Worm (Caenorhabditis elegans) whole organism, L4 larva: Measurements from ENCODE around the gene ttm-1.
A peak's percentile ranks its signal among the peaks of the same experiment; 100 is the strongest.

Source experiments
- F10B5.3 ChIP-seq: sonication (generic microtip); optimal IDR thresholded peaks from 2 replicates; lab custom pipeline; 2016; ENCODE audit warnings: mild to moderate bottlenecking, missing genetic modification characterization, missing compliant biosample characterization
- F26F4.8 ChIP-seq: fragments of 200-800 bp; sonication (Bioruptor generic); conservative IDR thresholded peaks from 2 replicates; pipeline ENCODE4 v1.3.6; 2022; ENCODE audit warnings: missing genetic modification characterization, missing compliant biosample characterization
- F44E2.7 ChIP-seq: fragments of 200-800 bp; sonication (Bioruptor generic); IDR thresholded peaks from 2 replicates; pipeline ENCODE4 v2.1.2; 2022; ENCODE audit warnings: missing genetic modification characterization, missing compliant biosample characterization
- F49E8.2 ChIP-seq: sonication (generic microtip); optimal IDR thresholded peaks from 2 replicates; lab custom pipeline; 2016; ENCODE audit warnings: missing compliant biosample characterization, mild to moderate bottlenecking, missing genetic modification characterization, borderline replicate concordance
- Y48G9A.11 ChIP-seq: fragments of 200-800 bp; sonication (Bioruptor generic); IDR thresholded peaks from 2 replicates; pipeline ENCODE4 v1.3.6; 2022; ENCODE audit warnings: missing genetic modification reagents, missing genetic modification characterization, missing compliant biosample characterization
- Y5F2A.4 ChIP-seq: fragments of 200-800 bp; sonication (Bioruptor generic); optimal IDR thresholded peaks from 2 replicates; lab custom pipeline; 2018; ENCODE audit warnings: mild to moderate bottlenecking, missing genetic modification characterization, missing compliant biosample characterization
- ZK337.2 ChIP-seq: fragments of 200-800 bp; sonication (Bioruptor generic); IDR thresholded peaks from 2 replicates; pipeline ENCODE4 v1.3.6; 2022; ENCODE audit warnings: missing genetic modification reagents, missing genetic modification characterization, missing compliant biosample characterization
- ZK546.5 ChIP-seq, 2 experiments: sonication (generic microtip); optimal IDR thresholded peaks; 2 replicates each; lab custom pipeline; 2017; ENCODE audit warnings: missing biosample characterization in 2 of 2, missing genetic modification characterization in 2 of 2
- ama-1 ChIP-seq: fragments of 150-350 bp; optimal IDR thresholded peaks from 2 replicates; lab custom pipeline; 2014; ENCODE audit warnings: inconsistent platforms, mixed read lengths
- ceh-32 ChIP-seq: sonication (generic microtip); optimal IDR thresholded peaks from 2 replicates; lab custom pipeline; 2016; ENCODE audit warnings: mild to moderate bottlenecking, missing genetic modification characterization, missing compliant biosample characterization; ENCODE audit not compliant: poor library complexity
- ceh-62 ChIP-seq: sonication (generic microtip); optimal IDR thresholded peaks from 2 replicates; lab custom pipeline; 2017; ENCODE audit warnings: missing biosample characterization, missing genetic modification characterization
- ceh-82 ChIP-seq: sonication (generic microtip); optimal IDR thresholded peaks from 2 replicates; lab custom pipeline; 2017; ENCODE audit warnings: missing biosample characterization, missing genetic modification characterization
- cey-2 ChIP-seq: sonication (generic microtip); optimal IDR thresholded peaks from 3 replicates; lab custom pipeline; 2017; ENCODE audit warnings: missing genetic modification characterization, mild to moderate bottlenecking, missing compliant biosample characterization, antibody characterized with exemption, borderline replicate concordance; ENCODE audit not compliant: insufficient read depth
- daf-16 ChIP-seq, 3 experiments: sonication (generic microtip); optimal IDR thresholded peaks; 2 replicates each; lab custom pipeline; 2016 to 2017; ENCODE audit warnings: missing genetic modification characterization in 3 of 3, missing genetic modification reagents in 3 of 3, mild to moderate bottlenecking in 2 of 3, missing compliant biosample characterization in 2 of 3, missing biosample characterization in 1 of 3, moderate library complexity in 1 of 3
- dmd-9 ChIP-seq: fragments of 200-800 bp; sonication (Bioruptor generic); IDR thresholded peaks from 2 replicates; pipeline ENCODE4 v1.3.6; 2022; ENCODE audit warnings: missing genetic modification reagents, missing genetic modification characterization, missing compliant biosample characterization
- dpl-1 ChIP-seq: fragments of 150-350 bp; optimal IDR thresholded peaks from 2 replicates; lab custom pipeline; 2014; ENCODE audit warnings: missing biosample characterization, missing genetic modification reagents, missing genetic modification characterization
- duxl-1 ChIP-seq: sonication (generic microtip); optimal IDR thresholded peaks from 2 replicates; lab custom pipeline; 2016; ENCODE audit warnings: mild to moderate bottlenecking, missing genetic modification characterization, moderate library complexity, missing compliant biosample characterization; ENCODE audit not compliant: poor library complexity
- dve-1 ChIP-seq: sonication (generic microtip); optimal IDR thresholded peaks from 2 replicates; lab custom pipeline; 2017; ENCODE audit warnings: antibody characterized with exemption, mild to moderate bottlenecking, missing genetic modification characterization, missing compliant biosample characterization; ENCODE audit not compliant: insufficient read depth
- egl-27 ChIP-seq: sonication (generic microtip); optimal IDR thresholded peaks from 3 replicates; lab custom pipeline; 2017; ENCODE audit warnings: missing biosample characterization, missing genetic modification reagents, missing genetic modification characterization
- hif-1 ChIP-seq, 2 experiments: sonication (generic microtip); optimal IDR thresholded peaks; 2 replicates each; lab custom pipeline; 2016 to 2017; ENCODE audit warnings: missing compliant biosample characterization in 2 of 2, missing genetic modification characterization in 2 of 2, missing genetic modification reagents in 2 of 2, missing genotype in 2 of 2, mild to moderate bottlenecking in 1 of 2
- hlh-11 ChIP-seq: fragments of 200-800 bp; sonication (Bioruptor generic); optimal IDR thresholded peaks from 2 replicates; lab custom pipeline; 2018; ENCODE audit warnings: mild to moderate bottlenecking, missing genetic modification characterization, missing compliant biosample characterization
- hlh-30 ChIP-seq: sonication (generic microtip); optimal IDR thresholded peaks from 2 replicates; lab custom pipeline; 2017; ENCODE audit warnings: antibody characterized with exemption, mild to moderate bottlenecking, missing genetic modification characterization, missing compliant biosample characterization; ENCODE audit not compliant: insufficient read depth
- hmg-1.1 ChIP-seq: fragments of 200-800 bp; sonication (Bioruptor generic); IDR thresholded peaks from 2 replicates; pipeline ENCODE4 v1.3.6; 2022; ENCODE audit warnings: missing genetic modification reagents, missing genetic modification characterization, missing compliant biosample characterization
- lin-13 ChIP-seq: fragments of 150-350 bp; optimal IDR thresholded peaks from 2 replicates; lab custom pipeline; 2014; ENCODE audit warnings: missing biosample characterization, missing genetic modification reagents, missing genetic modification characterization
- lin-15B ChIP-seq: fragments of 150-350 bp; sonication (generic microtip); optimal IDR thresholded peaks from 3 replicates; lab custom pipeline; 2014; ENCODE audit warnings: missing biosample characterization, missing genetic modification characterization
- lin-29 ChIP-seq: fragments of 200-800 bp; sonication (Bioruptor generic); IDR thresholded peaks from 2 replicates; pipeline ENCODE4 v1.3.6; 2022; ENCODE audit warnings: missing genetic modification reagents, missing genetic modification characterization, missing compliant biosample characterization
- lsy-2 ChIP-seq, 2 experiments: fragments of 150-350 bp in 1 of 2; sonication (generic microtip) in 1 of 2; optimal IDR thresholded peaks; 2 replicates each; lab custom pipeline; 2014 to 2017; ENCODE audit warnings: missing biosample characterization in 2 of 2, missing genetic modification characterization in 2 of 2
- mep-1 ChIP-seq: fragments of 150-350 bp; sonication (generic microtip); optimal IDR thresholded peaks from 3 replicates; lab custom pipeline; 2014; ENCODE audit warnings: missing biosample characterization, missing genetic modification characterization
- mes-2 ChIP-seq: sonication (generic microtip); optimal IDR thresholded peaks from 2 replicates; lab custom pipeline; 2016; ENCODE audit warnings: missing genotype, mild to moderate bottlenecking, missing genetic modification characterization, missing compliant biosample characterization; ENCODE audit not compliant: poor library complexity, severe bottlenecking
- mxl-2 ChIP-seq: fragments of 200-800 bp; sonication (Bioruptor generic); conservative IDR thresholded peaks from 2 replicates; pipeline ENCODE4 v1.3.6; 2022; ENCODE audit warnings: missing genetic modification reagents, missing genetic modification characterization, missing compliant biosample characterization
- nhr-111 ChIP-seq: fragments of 200-800 bp; sonication (Bioruptor generic); optimal IDR thresholded peaks from 2 replicates; lab custom pipeline; 2018; ENCODE audit warnings: mild to moderate bottlenecking, missing genetic modification characterization, missing compliant biosample characterization
- nhr-28 ChIP-seq: fragments of 150-350 bp; optimal IDR thresholded peaks from 2 replicates; lab custom pipeline; 2014; ENCODE audit warnings: missing biosample characterization, missing genetic modification characterization
- nhr-41 ChIP-seq: fragments of 200-800 bp; sonication (Bioruptor generic); IDR thresholded peaks from 2 replicates; pipeline ENCODE4 v1.3.6; 2022; ENCODE audit warnings: missing genetic modification reagents, missing genetic modification characterization, missing compliant biosample characterization
- nhr-6 ChIP-seq: fragments of 150-350 bp; optimal IDR thresholded peaks from 2 replicates; lab custom pipeline; 2014; ENCODE audit warnings: missing biosample characterization, missing genetic modification characterization
- nhr-76 ChIP-seq: fragments of 150-350 bp; optimal IDR thresholded peaks from 2 replicates; lab custom pipeline; 2014; ENCODE audit warnings: missing biosample characterization, missing genetic modification characterization
- nhr-77 ChIP-seq: fragments of 150-350 bp; optimal IDR thresholded peaks from 2 replicates; lab custom pipeline; 2014; ENCODE audit warnings: missing biosample characterization, missing genetic modification characterization
- pha-4 ChIP-seq, 2 experiments: fragments of 150-350 bp in 1 of 2; fragments of 200-800 bp in 1 of 2; sonication (Bioruptor generic) in 1 of 2; IDR thresholded peaks in 1 of 2; optimal IDR thresholded peaks in 1 of 2; 2 replicates each; pipeline versions ENCODE4 v1.3.6 to Lab custom; 2014 to 2022; ENCODE audit warnings: missing genetic modification characterization in 2 of 2, missing genetic modification reagents in 2 of 2, missing biosample characterization in 1 of 2, missing compliant biosample characterization in 1 of 2
- set-16 ChIP-seq: fragments of 200-800 bp; sonication (Bioruptor generic); IDR thresholded peaks from 2 replicates; pipeline ENCODE4 v1.3.6; 2022; ENCODE audit warnings: missing genetic modification reagents, missing genetic modification characterization, missing compliant biosample characterization
- snpc-4 ChIP-seq: fragments of 150-350 bp; optimal IDR thresholded peaks from 2 replicates; lab custom pipeline; 2014; ENCODE audit warnings: missing biosample characterization, missing genetic modification characterization
- spr-1 ChIP-seq: sonication (generic microtip); optimal IDR thresholded peaks from 2 replicates; lab custom pipeline; 2016; ENCODE audit warnings: mild to moderate bottlenecking, missing genetic modification characterization, missing compliant biosample characterization
- unc-62 ChIP-seq, 3 experiments: fragments of 150-350 bp in 1 of 3; sonication (generic microtip); optimal IDR thresholded peaks in 2 of 3; peaks in 1 of 3; 1 replicate in 1 of 3; 2 replicates in 2 of 3; lab custom pipeline; 2014 to 2017; ENCODE audit warnings: missing biosample characterization in 3 of 3, missing genetic modification characterization in 3 of 3, missing genetic modification reagents in 3 of 3, missing genotype in 1 of 3
- zag-1 ChIP-seq: fragments of 150-350 bp; optimal IDR thresholded peaks from 2 replicates; lab custom pipeline; 2014; ENCODE audit warnings: missing biosample characterization, missing genetic modification characterization
- zip-2 ChIP-seq: fragments of 150-350 bp; optimal IDR thresholded peaks from 2 replicates; lab custom pipeline; 2014; ENCODE audit warnings: missing biosample characterization, missing genetic modification characterization

ttm-1 gene

DNA sequence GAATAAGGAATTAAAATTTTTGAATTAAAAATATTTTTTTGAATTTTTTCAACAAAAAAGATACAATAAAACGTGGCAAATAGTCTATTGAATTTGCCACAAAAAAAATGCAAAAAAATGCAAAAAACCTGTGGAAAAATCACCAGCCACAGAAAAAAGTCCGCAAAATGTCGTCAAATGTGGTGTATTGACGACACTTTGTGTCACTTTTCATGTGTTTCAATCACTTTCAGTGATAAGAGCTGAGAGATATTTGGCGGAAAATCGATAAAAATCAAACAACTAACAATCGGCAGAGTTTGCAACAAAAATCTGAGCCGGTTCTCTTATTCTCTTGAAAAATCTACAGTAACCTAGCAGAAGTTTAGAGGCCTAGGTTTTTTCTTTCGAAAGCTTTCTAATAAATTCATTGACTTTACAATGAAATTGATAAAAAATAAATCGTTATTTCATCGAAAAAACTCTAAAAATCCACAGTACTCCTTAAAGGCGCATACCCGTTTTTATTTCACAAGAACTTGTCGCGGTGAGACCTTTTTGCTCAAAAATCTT, 5.1 kb upstream of the ttm-1 start:
- TF ChIP-seq nhr-6 (tag; lab: Kevin White, UChicago) = no peak
- TF ChIP-seq nhr-77 (tag; lab: Kevin White, UChicago) = peak; percentile 20
- TF ChIP-seq unc-62 (GFP tag; optimal IDR thresholded peaks at IDR 0.05 in 1 of 2; lab: Kevin White, UChicago) = peak in 1 of 2 experiments; percentile 99
- TF ChIP-seq unc-62 (tag; optimal IDR thresholded peaks at IDR 0.05; lab: Kevin White, UChicago) = no peak
- TF ChIP-seq lin-29 (GFP tag; lab: Robert Waterston, UW) = no peak
- TF ChIP-seq Y5F2A.4 (GFP tag; lab: Kevin White, UChicago) = no peak
- TF ChIP-seq daf-16 (GFP tag; optimal IDR thresholded peaks at IDR 0.05; lab: Kevin White, UChicago) = no peak
- peak; percentile 43 for TF ChIP-seq daf-16 (tag; optimal IDR thresholded peaks at IDR 0.05; lab: Kevin White, UChicago)
- TF ChIP-seq dpl-1 (GFP tag; lab: Kevin White, UChicago) = peak; percentile 43
- no peak for TF ChIP-seq ama-1 (lab: Kevin White, UChicago)
- TF ChIP-seq hlh-11 (tag; lab: Kevin White, UChicago) = peak; percentile 39
- no peak for TF ChIP-seq duxl-1 (tag; lab: Kevin White, UChicago)
- TF ChIP-seq egl-27 = no peak
- no peak for TF ChIP-seq zag-1
- peak; percentile 61 for TF ChIP-seq hlh-30 (tag; lab: Kevin White, UChicago)
- TF ChIP-seq F26F4.8 (GFP tag; lab: Robert Waterston, UW) = no peak
- TF ChIP-seq mep-1 (tag; lab: Kevin White, UChicago) = peak; percentile 2
- peak in 1 of 2 experiments; percentile 82 for TF ChIP-seq lsy-2 (tag; optimal IDR thresholded peaks at IDR 0.05; lab: Kevin White, UChicago)
- TF ChIP-seq mes-2 (tag; lab: Kevin White, UChicago) = peak; percentile 35
- peak; percentile 58 for TF ChIP-seq dve-1 (tag; lab: Kevin White, UChicago)
- no peak for TF ChIP-seq nhr-76 (tag; lab: Kevin White, UChicago)
- no peak for TF ChIP-seq mxl-2 (GFP tag; lab: Robert Waterston, UW)
- TF ChIP-seq ZK337.2 (GFP tag; lab: Robert Waterston, UW) = no peak
- no peak for TF ChIP-seq ceh-32 (tag; lab: Kevin White, UChicago)
- no peak for TF ChIP-seq spr-1 (tag; lab: Kevin White, UChicago)
- no peak for TF ChIP-seq dmd-9 (GFP tag; lab: Robert Waterston, UW)
- TF ChIP-seq nhr-28 (tag; lab: Kevin White, UChicago) = peak; percentile 32
- TF ChIP-seq F49E8.2 (tag; lab: Kevin White, UChicago) = no peak
- no peak for TF ChIP-seq nhr-41 (GFP tag; lab: Robert Waterston, UW)
- no peak for TF ChIP-seq zip-2 (tag; lab: Kevin White, UChicago)
- no peak for TF ChIP-seq lin-15B
- no peak for TF ChIP-seq Y48G9A.11 (GFP tag; lab: Robert Waterston, UW)

DNA sequence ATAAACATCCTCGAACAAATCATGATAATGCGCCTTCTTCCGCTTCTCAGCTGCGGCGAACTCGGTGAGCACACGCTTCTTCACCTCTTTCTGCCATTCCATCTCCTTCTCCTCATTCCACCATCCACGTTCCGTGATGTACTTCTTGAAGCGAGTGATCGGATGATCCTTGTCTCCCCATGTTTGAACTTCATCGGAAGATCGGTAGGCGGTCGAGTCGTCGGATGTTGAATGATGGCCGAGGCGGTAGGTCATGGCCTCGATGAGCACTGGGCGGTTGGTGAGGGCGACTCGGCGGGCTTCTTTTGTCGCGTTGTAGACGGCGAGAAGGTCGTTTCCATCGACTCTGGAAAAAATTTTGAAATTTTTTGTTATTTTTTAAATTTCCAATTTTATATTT, 1.5 kb upstream of the ttm-1 start:
- peak; percentile 51 for TF ChIP-seq set-16 (GFP tag; lab: Robert Waterston, UW)
- TF ChIP-seq hmg-1.1 = no peak
- no peak for TF ChIP-seq ceh-32 (tag; lab: Kevin White, UChicago)
- TF ChIP-seq ceh-82 (tag; lab: Kevin White, UChicago) = no peak
- TF ChIP-seq, all 104 proteins: peak for 1

DNA sequence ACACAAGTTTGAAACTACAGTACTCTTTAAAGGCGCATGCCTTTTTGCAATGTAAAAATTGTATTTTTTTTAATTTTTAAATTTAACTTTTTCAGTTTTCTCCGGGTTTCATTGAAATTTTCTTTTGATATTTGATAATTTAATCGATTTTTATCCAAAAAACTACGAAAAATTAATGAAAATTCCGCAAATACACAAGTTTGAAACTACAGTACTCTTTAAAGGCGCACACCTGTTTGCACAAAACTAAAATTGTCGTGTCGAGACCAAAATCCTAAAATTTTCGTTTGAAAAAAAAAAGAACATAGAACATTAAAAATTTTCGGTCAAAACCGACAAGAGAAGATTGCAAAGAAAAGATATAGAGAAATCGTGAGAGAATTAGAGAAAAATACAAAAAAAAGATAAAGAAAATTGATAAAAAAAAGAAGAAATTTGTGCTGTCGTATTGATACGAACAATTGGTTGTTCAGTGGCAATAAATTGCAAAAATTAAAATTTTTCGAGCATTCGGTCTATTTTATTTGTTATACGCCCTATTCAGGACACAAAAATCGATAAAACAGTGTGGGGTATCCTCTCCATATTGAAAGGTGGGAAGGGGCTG, 745 bp upstream of the ttm-1 start:
- TF ChIP-seq zip-2 (tag; lab: Kevin White, UChicago) = no peak
- TF ChIP-seq F49E8.2 (tag; lab: Kevin White, UChicago) = peak; percentile 24
- TF ChIP-seq hif-1 (tag; optimal IDR thresholded peaks at IDR 0.05; lab: Kevin White, UChicago) = no peak
- TF ChIP-seq ZK546.5 (tag; optimal IDR thresholded peaks at IDR 0.05; lab: Kevin White, UChicago) = no peak
- no peak for TF ChIP-seq pha-4 (GFP tag; IDR thresholded peaks at IDR 0.05; lab: Robert Waterston, UW)
- no peak for TF ChIP-seq pha-4 (tag; optimal IDR thresholded peaks at IDR 0.05; lab: Kevin White, UChicago)
- TF ChIP-seq F10B5.3 (tag; lab: Kevin White, UChicago) = no peak
- no peak for TF ChIP-seq snpc-4
- TF ChIP-seq F44E2.7 (GFP tag; lab: Robert Waterston, UW) = no peak
- no peak for TF ChIP-seq hlh-30 (tag; lab: Kevin White, UChicago)
- no peak for TF ChIP-seq cey-2 (tag; lab: Kevin White, UChicago)
- TF ChIP-seq mes-2 (tag; lab: Kevin White, UChicago) = no peak
- TF ChIP-seq nhr-111 = no peak
- TF ChIP-seq ceh-62 (tag; lab: Kevin White, UChicago) = no peak
- peak; percentile 24 for TF ChIP-seq hlh-11 (tag; lab: Kevin White, UChicago)
- no peak for TF ChIP-seq lin-13 (GFP tag; lab: Kevin White, UChicago)
- TF ChIP-seq Y5F2A.4 (GFP tag; lab: Kevin White, UChicago) = no peak
